Worm (Caenorhabditis elegans) whole organism, early embryonic: ENCODE measurements around the gene far-6.

Experiments
- aly-1 ChIP-seq: sonication (generic microtip); optimal IDR thresholded peaks from 2 replicates; lab custom pipeline; 2016; ENCODE audit warnings: missing genetic modification characterization, missing compliant biosample characterization
- ama-1 ChIP-seq: fragments of 150-350 bp; optimal IDR thresholded peaks from 2 replicates; lab custom pipeline; 2014
- ceh-13 ChIP-seq: fragments of 200-800 bp; sonication (Bioruptor generic); optimal IDR thresholded peaks from 2 replicates; lab custom pipeline; 2018; ENCODE audit warnings: mild to moderate bottlenecking, missing genetic modification characterization, missing compliant biosample characterization
- flt-1 ChIP-seq: fragments of 200-800 bp; sonication (Bioruptor generic); IDR thresholded peaks from 2 replicates; pipeline ENCODE4 v1.3.6; 2022; ENCODE audit warnings: missing genetic modification characterization, missing compliant biosample characterization
- hmbx-1 ChIP-seq: sonication (generic microtip); optimal IDR thresholded peaks from 2 replicates; lab custom pipeline; 2016; ENCODE audit warnings: mild to moderate bottlenecking, missing genetic modification characterization, missing compliant biosample characterization
- hmg-4 ChIP-seq: fragments of 200-800 bp; sonication (Bioruptor generic); optimal IDR thresholded peaks from 2 replicates; lab custom pipeline; 2018; ENCODE audit warnings: mild to moderate bottlenecking, missing genetic modification characterization, missing compliant biosample characterization
- sea-1 ChIP-seq: fragments of 200-800 bp; sonication (Bioruptor generic); conservative IDR thresholded peaks from 2 replicates; pipeline ENCODE4 v1.3.6; 2022; ENCODE audit warnings: missing genetic modification characterization, missing compliant biosample characterization
- tbx-11 ChIP-seq: fragments of 200-800 bp; sonication (Bioruptor generic); IDR thresholded peaks from 2 replicates; pipeline ENCODE4 v1.3.6; 2022; ENCODE audit warnings: missing genetic modification characterization, missing compliant biosample characterization
- tra-4 ChIP-seq: sonication (generic microtip); optimal IDR thresholded peaks from 2 replicates; lab custom pipeline; 2017; ENCODE audit warnings: missing genetic modification characterization, missing compliant biosample characterization

DNA sequence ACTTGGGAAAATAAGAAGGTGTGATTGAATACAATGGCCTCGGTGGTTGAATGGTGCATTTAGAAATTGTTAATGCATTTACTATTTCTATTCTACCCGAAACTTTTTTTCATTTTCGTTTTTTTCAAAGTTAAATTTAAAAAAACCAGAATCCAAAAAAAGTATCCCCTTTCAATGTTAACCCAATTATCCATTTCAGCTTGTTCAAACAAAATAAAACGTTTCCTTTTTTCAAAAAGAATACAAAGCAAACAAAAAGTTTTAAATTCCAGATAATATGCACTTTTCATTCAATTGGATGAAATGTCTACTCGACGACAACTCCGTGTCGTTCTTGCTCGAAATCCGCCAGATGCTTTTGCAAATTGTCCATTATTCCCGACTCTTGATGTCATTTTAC is 14.4 kb downstream of the far-6 start, which contains the start of gene W02A2.5:
- TF ChIP-seq hmg-4 (GFP tag; lab: Kevin White, UChicago): no peak
- TF ChIP-seq ama-1 (lab: Kevin White, UChicago): no peak
- TF ChIP-seq flt-1 (GFP tag; lab: Robert Waterston, UW): no peak
- no peak for TF ChIP-seq tra-4 (tag; lab: Kevin White, UChicago)
- TF ChIP-seq sea-1 (GFP tag; lab: Robert Waterston, UW): no peak
- no peak for TF ChIP-seq hmbx-1 (tag; lab: Kevin White, UChicago)
- no peak for TF ChIP-seq ceh-13 (GFP tag; lab: Kevin White, UChicago)
- TF ChIP-seq tbx-11 (GFP tag; lab: Robert Waterston, UW): no peak
- TF ChIP-seq aly-1 (tag; lab: Kevin White, UChicago): no peak
